Fruit fly (Drosophila melanogaster) whole organism, embryonic: ENCODE data around the gene BtbVII.

Experiments used
- Bgb ChIP-seq: fragments of 200-800 bp; sonication (Bioruptor generic); IDR thresholded peaks from 2 replicates; pipeline ENCODE4 v1.3.6; 2022; ENCODE audit warnings: missing biosample characterization, missing genetic modification characterization; ENCODE audit not compliant: partially characterized antibody
- CG10267 ChIP-seq: fragments of 200-800 bp; sonication (Bioruptor generic); optimal IDR thresholded peaks from 2 replicates; lab custom pipeline; 2018; ENCODE audit warnings: missing biosample characterization, mild to moderate bottlenecking, missing genetic modification characterization, moderate library complexity
- CG11085 ChIP-seq: fragments of 200-800 bp; sonication (Bioruptor generic); IDR thresholded peaks from 2 replicates; pipeline ENCODE4 v1.3.6; 2022; ENCODE audit warnings: missing biosample characterization, missing genetic modification characterization
- CG11456 ChIP-seq: fragments of 200-800 bp; sonication (Bioruptor generic); IDR thresholded peaks from 3 replicates; pipeline ENCODE4 v1.3.6; 2022; ENCODE audit warnings: missing biosample characterization, missing genetic modification characterization
- CG12219 ChIP-seq: fragments of 200-800 bp; sonication (Bioruptor generic); optimal IDR thresholded peaks from 3 replicates; lab custom pipeline; 2018; ENCODE audit warnings: missing biosample characterization, mild to moderate bottlenecking, missing genetic modification characterization
- CG16779 ChIP-seq: fragments of 200-800 bp; sonication (Bioruptor generic); IDR thresholded peaks from 2 replicates; pipeline ENCODE4 v1.3.6; 2022; ENCODE audit warnings: missing biosample characterization, missing genetic modification characterization
- CG17359 ChIP-seq: fragments of 200-800 bp; sonication (Bioruptor generic); optimal IDR thresholded peaks from 3 replicates; lab custom pipeline; 2018; ENCODE audit warnings: missing biosample characterization, mild to moderate bottlenecking, missing genetic modification characterization, moderate library complexity
- CG18764 ChIP-seq: fragments of 200-800 bp; sonication (Bioruptor generic); optimal IDR thresholded peaks from 3 replicates; lab custom pipeline; 2016; ENCODE audit warnings: missing biosample characterization, missing genetic modification characterization
- CG2116 ChIP-seq: fragments of 200-800 bp; sonication (Bioruptor generic); optimal IDR thresholded peaks from 3 replicates; lab custom pipeline; 2018; ENCODE audit warnings: missing biosample characterization, mild to moderate bottlenecking, missing genetic modification characterization
- CG2199 ChIP-seq: fragments of 200-800 bp; sonication (Bioruptor generic); IDR thresholded peaks from 3 replicates; pipeline ENCODE4 v1.3.6; 2022; ENCODE audit warnings: missing biosample characterization, missing genetic modification characterization
- CG2889 ChIP-seq: fragments of 200-800 bp; sonication (Bioruptor generic); IDR thresholded peaks from 3 replicates; pipeline ENCODE4 v1.3.6; 2022; ENCODE audit warnings: missing biosample characterization, missing genetic modification characterization
- CG4404 ChIP-seq: fragments of 200-800 bp; sonication (Bioruptor generic); IDR thresholded peaks from 2 replicates; pipeline ENCODE4 v1.3.6; 2022; ENCODE audit warnings: missing biosample characterization, missing genetic modification characterization
- CG5245 ChIP-seq: fragments of 200-800 bp; sonication (Bioruptor generic); optimal IDR thresholded peaks from 3 replicates; lab custom pipeline; 2016; ENCODE audit warnings: missing biosample characterization, missing genetic modification characterization
- CG6765 ChIP-seq: fragments of 200-800 bp; sonication (Bioruptor generic); optimal IDR thresholded peaks from 3 replicates; lab custom pipeline; 2017; ENCODE audit warnings: missing biosample characterization, mild to moderate bottlenecking, missing genetic modification characterization
- CG6813 ChIP-seq: fragments of 200-800 bp; sonication (Bioruptor generic); optimal IDR thresholded peaks from 2 replicates; lab custom pipeline; 2017; ENCODE audit warnings: missing biosample characterization, missing genetic modification characterization, mild to moderate bottlenecking, moderate library complexity, missing genetic modification reagents
- CG7271 ChIP-seq: fragments of 200-800 bp; sonication (Bioruptor generic); optimal IDR thresholded peaks from 2 replicates; lab custom pipeline; 2018; ENCODE audit warnings: missing biosample characterization, mild to moderate bottlenecking, missing genetic modification characterization, moderate library complexity
- CG7987 ChIP-seq: fragments of 200-800 bp; sonication (Bioruptor generic); optimal IDR thresholded peaks from 2 replicates; lab custom pipeline; 2018; ENCODE audit warnings: missing biosample characterization, mild to moderate bottlenecking, missing genetic modification characterization, moderate library complexity
- CG8765 ChIP-seq: fragments of 200-800 bp; sonication (Bioruptor generic); IDR thresholded peaks from 2 replicates; pipeline ENCODE4 v1.3.6; 2022; ENCODE audit warnings: missing biosample characterization, missing genetic modification characterization
- E2f2 ChIP-seq: fragments of 200-800 bp; sonication (Bioruptor generic); IDR thresholded peaks from 2 replicates; pipeline ENCODE4 v1.3.6; 2022; ENCODE audit warnings: missing biosample characterization, missing genetic modification characterization
- Gsc ChIP-seq: fragments of 200-800 bp; sonication (Bioruptor generic); IDR thresholded peaks from 2 replicates; pipeline ENCODE4 v1.3.6; 2022; ENCODE audit warnings: missing biosample characterization, missing genetic modification characterization
- HHEX ChIP-seq: fragments of 200-800 bp; sonication (Bioruptor generic); optimal IDR thresholded peaks from 3 replicates; lab custom pipeline; 2017; ENCODE audit warnings: missing biosample characterization, mild to moderate bottlenecking, missing genetic modification characterization, missing genetic modification reagents
- HLH54F ChIP-seq: fragments of 200-800 bp; sonication (Bioruptor generic); optimal IDR thresholded peaks from 3 replicates; lab custom pipeline; 2016; ENCODE audit warnings: missing biosample characterization, missing genetic modification characterization
- HmgZ ChIP-seq: fragments of 200-800 bp; sonication (Bioruptor generic); optimal IDR thresholded peaks from 2 replicates; lab custom pipeline; 2018; ENCODE audit warnings: missing biosample characterization, mild to moderate bottlenecking, missing genetic modification characterization
- Hsf ChIP-seq: fragments of 200-800 bp; sonication (Bioruptor generic); optimal IDR thresholded peaks from 3 replicates; lab custom pipeline; 2016; ENCODE audit warnings: missing biosample characterization, missing genetic modification characterization
- Nf-YA ChIP-seq: fragments of 200-800 bp; sonication (Bioruptor generic); IDR thresholded peaks from 2 replicates; pipeline ENCODE4 v1.3.6; 2022; ENCODE audit warnings: missing biosample characterization, missing genetic modification characterization
- Poxn ChIP-seq: fragments of 200-800 bp; sonication (Bioruptor generic); IDR thresholded peaks from 2 replicates; pipeline ENCODE4 v1.3.6; 2022; ENCODE audit warnings: missing biosample characterization, missing genetic modification characterization
- Vsx1 ChIP-seq: fragments of 200-800 bp; sonication (Bioruptor generic); optimal IDR thresholded peaks from 2 replicates; lab custom pipeline; 2017; ENCODE audit warnings: missing biosample characterization, mild to moderate bottlenecking, missing genetic modification characterization, missing genetic modification reagents
- amos ChIP-seq: fragments of 200-800 bp; sonication (Bioruptor generic); IDR thresholded peaks from 2 replicates; pipeline ENCODE4 v1.3.6; 2022; ENCODE audit warnings: missing biosample characterization, missing genetic modification characterization; ENCODE audit not compliant: partially characterized antibody
- ap ChIP-seq: fragments of 200-800 bp; sonication (Bioruptor generic); IDR thresholded peaks from 2 replicates; pipeline ENCODE4 v1.3.6; 2022; ENCODE audit warnings: missing biosample characterization, missing genetic modification characterization
- bab2 ChIP-seq: fragments of 200-800 bp; sonication (Bioruptor generic); optimal IDR thresholded peaks from 2 replicates; lab custom pipeline; 2016; ENCODE audit warnings: missing biosample characterization, missing genetic modification characterization
- bcd ChIP-seq: fragments of 200-800 bp; sonication (Bioruptor generic); optimal IDR thresholded peaks from 2 replicates; lab custom pipeline; 2017; ENCODE audit warnings: missing biosample characterization, mild to moderate bottlenecking, missing genetic modification characterization
- chif ChIP-seq, 2 experiments: fragments of 200-800 bp; sonication (Bioruptor generic); optimal IDR thresholded peaks; 3 replicates each; lab custom pipeline; 2016; ENCODE audit warnings: missing biosample characterization in 2 of 2, missing genetic modification characterization in 2 of 2
- chinmo ChIP-seq: fragments of 200-800 bp; sonication (Bioruptor generic); IDR thresholded peaks from 4 replicates; pipeline ENCODE4 v1.3.6; 2022; ENCODE audit warnings: missing biosample characterization, missing genetic modification characterization; ENCODE audit not compliant: partially characterized antibody
- crc ChIP-seq: fragments of 200-800 bp; sonication (Bioruptor generic); optimal IDR thresholded peaks from 2 replicates; lab custom pipeline; 2016; ENCODE audit warnings: missing biosample characterization, missing genetic modification characterization
- dmrt11E ChIP-seq: fragments of 200-800 bp; sonication (Bioruptor generic); optimal IDR thresholded peaks from 3 replicates; lab custom pipeline; 2018; ENCODE audit warnings: missing biosample characterization, mild to moderate bottlenecking, missing genetic modification characterization, moderate library complexity
- emc ChIP-seq: fragments of 200-800 bp; sonication (Bioruptor generic); optimal IDR thresholded peaks from 2 replicates; lab custom pipeline; 2016; ENCODE audit warnings: missing biosample characterization, missing genetic modification characterization
- fd64A ChIP-seq: fragments of 200-800 bp; sonication (Bioruptor generic); optimal IDR thresholded peaks from 3 replicates; lab custom pipeline; 2018; ENCODE audit warnings: missing biosample characterization, mild to moderate bottlenecking, missing genetic modification characterization
- grau ChIP-seq: fragments of 200-800 bp; optimal IDR thresholded peaks from 3 replicates; lab custom pipeline; 2019; ENCODE audit warnings: missing biosample characterization, mild to moderate bottlenecking, missing genetic modification characterization, moderate library complexity
- gsb ChIP-seq: fragments of 200-800 bp; sonication (Bioruptor generic); IDR thresholded peaks from 2 replicates; pipeline ENCODE4 v1.3.6; 2022; ENCODE audit warnings: missing biosample characterization, missing genetic modification characterization
- kay ChIP-seq: fragments of 200-800 bp; sonication (Bioruptor generic); optimal IDR thresholded peaks from 2 replicates; lab custom pipeline; 2016; ENCODE audit warnings: missing biosample characterization, missing genetic modification characterization
- nmo ChIP-seq: fragments of 200-800 bp; sonication (Bioruptor generic); optimal IDR thresholded peaks from 2 replicates; lab custom pipeline; 2018; ENCODE audit warnings: missing biosample characterization, mild to moderate bottlenecking, missing genetic modification characterization, moderate library complexity
- pan ChIP-seq, 4 experiments: fragments of >200 bp in 3 of 4; fragments of 200-800 bp in 1 of 4; sonication (Bioruptor generic) in 1 of 4; optimal IDR thresholded peaks in 3 of 4; IDR thresholded peaks in 1 of 4; 2 replicates each; pipeline versions ENCODE4 v1.3.6 to Lab custom; 2017 to 2022; ENCODE audit warnings: missing biosample characterization in 2 of 4, missing genetic modification characterization in 2 of 4, mixed read lengths in 1 of 4
- sd ChIP-seq: fragments of 200-800 bp; sonication (Bioruptor generic); optimal IDR thresholded peaks from 3 replicates; lab custom pipeline; 2018; ENCODE audit warnings: missing biosample characterization, mild to moderate bottlenecking, missing genetic modification characterization, moderate library complexity
- sens ChIP-seq: fragments of 200-800 bp; sonication (Bioruptor generic); peaks from one replicate; lab custom pipeline; 2016; ENCODE audit warnings: missing biosample characterization, missing genetic modification characterization
- slou ChIP-seq: fragments of 200-800 bp; sonication (Bioruptor generic); optimal IDR thresholded peaks from 3 replicates; lab custom pipeline; 2016; ENCODE audit warnings: missing biosample characterization, missing genetic modification characterization
- trem ChIP-seq: fragments of 200-800 bp; optimal IDR thresholded peaks from 3 replicates; lab custom pipeline; 2019; ENCODE audit warnings: missing biosample characterization, mild to moderate bottlenecking, missing genetic modification characterization, moderate library complexity
- tx ChIP-seq: fragments of 200-800 bp; sonication (Bioruptor generic); optimal IDR thresholded peaks from 2 replicates; lab custom pipeline; 2016; ENCODE audit warnings: missing biosample characterization, missing genetic modification characterization
- vnd ChIP-seq: fragments of 200-800 bp; sonication (Bioruptor generic); IDR thresholded peaks from 3 replicates; pipeline ENCODE4 v1.3.6; 2022; ENCODE audit warnings: missing biosample characterization, missing genetic modification characterization; ENCODE audit not compliant: partially characterized antibody

BtbVII gene

dm6 chr3L:3106908-3107821 is 41.3 kb upstream of the BtbVII start, which contains the start of gene Cht7 (continued):
- peak; percentile 72 for TF ChIP-seq HHEX
- peak; percentile 77 for TF ChIP-seq CG11456 (GFP tag; lab: Robert Waterston, UW)
- no peak for TF ChIP-seq CG7271 (tag; lab: Kevin White, UChicago)
- TF ChIP-seq nmo, result peak; percentile 92
- TF ChIP-seq Poxn (GFP tag; lab: Robert Waterston, UW), result no peak
- peak; percentile 71 for TF ChIP-seq gsb (GFP tag; lab: Robert Waterston, UW)
- TF ChIP-seq Vsx1, result peak; percentile 78
- peak; percentile 54 for TF ChIP-seq tx (GFP tag; lab: Kevin White, UChicago)
- TF ChIP-seq CG18764 (GFP tag; lab: Kevin White, UChicago), result peak; percentile 47
- TF ChIP-seq vnd (GFP tag; lab: Robert Waterston, UW), result no peak
- peak; percentile 50; the same call in 1 of the 2 replicates for TF ChIP-seq CG11085 (GFP tag; lab: Robert Waterston, UW)
- TF ChIP-seq CG12219, result peak; percentile 84
- TF ChIP-seq CG6765 (GFP tag; lab: Kevin White, UChicago), result peak; percentile 59
- peak; percentile 50 for TF ChIP-seq trem
- peak; percentile 66 for TF ChIP-seq bab2
- peak; percentile 55; the same call in 2 of the 3 replicates for TF ChIP-seq CG2889 (GFP tag; lab: Robert Waterston, UW)
- TF ChIP-seq crc, result peak; percentile 45
- peak; percentile 73 for TF ChIP-seq HLH54F
- peak; percentile 46 for TF ChIP-seq CG2116
- peak; percentile 78 for TF ChIP-seq CG6813 (GFP tag; lab: Kevin White, UChicago)
- peak; percentile 98 for TF ChIP-seq chinmo (GFP tag; lab: Robert Waterston, UW)
- peak; percentile 72 for TF ChIP-seq sd (tag; lab: Kevin White, UChicago)
- TF ChIP-seq sens, result peak; percentile 89
- TF ChIP-seq HmgZ, result peak; percentile 91
- TF ChIP-seq E2f2 (GFP tag; lab: Robert Waterston, UW), result peak; percentile 64
- TF ChIP-seq bcd (GFP tag; lab: Kevin White, UChicago), result peak; percentile 73
- TF ChIP-seq slou, result peak; percentile 32
- TF ChIP-seq CG4404 (GFP tag; lab: Robert Waterston, UW), result peak; percentile 58
- peak; percentile 41 for TF ChIP-seq fd64A (GFP tag; lab: Kevin White, UChicago)
- no peak for TF ChIP-seq Bgb (GFP tag; lab: Robert Waterston, UW)
- TF ChIP-seq CG5245 (GFP tag; lab: Kevin White, UChicago), result peak; percentile 65
- TF ChIP-seq grau (tag; lab: Kevin White, UChicago), result peak; percentile 91
- peak; percentile 80 for TF ChIP-seq CG17359 (tag; lab: Kevin White, UChicago)
- peak; percentile 71 to 77 for TF ChIP-seq chif (GFP tag; optimal IDR thresholded peaks at IDR 0.05; lab: Kevin White, UChicago)
- TF ChIP-seq dmrt11E (tag; lab: Kevin White, UChicago), result peak; percentile 78
- peak; percentile 75 for TF ChIP-seq ap
- TF ChIP-seq pan (optimal IDR thresholded peaks at IDR 0.05; lab: Kevin White, UChicago), result no peak
- TF ChIP-seq pan (GFP tag; optimal IDR thresholded peaks at IDR 0.05 in 1 of 2, IDR thresholded peaks at IDR 0.05 in 1 of 2), result peak in 1 of 2 experiments; percentile 73
- TF ChIP-seq Hsf (GFP tag; lab: Kevin White, UChicago), result peak; percentile 82
- TF ChIP-seq Gsc (GFP tag; lab: Robert Waterston, UW), result peak; percentile 66
- TF ChIP-seq CG16779 (GFP tag; lab: Robert Waterston, UW), result no peak
- no peak; the same call in 1 of the 2 replicates for TF ChIP-seq CG8765 (GFP tag; lab: Robert Waterston, UW)
- peak; percentile 82 for TF ChIP-seq CG10267
- TF ChIP-seq emc, result peak; percentile 14
- no peak for TF ChIP-seq CG2199 (GFP tag; lab: Robert Waterston, UW)
- peak; percentile 78 for TF ChIP-seq Nf-YA (GFP tag; lab: Robert Waterston, UW)
- no peak for TF ChIP-seq amos (GFP tag; lab: Robert Waterston, UW)
- peak; percentile 39 for TF ChIP-seq CG7987 (GFP tag; lab: Kevin White, UChicago)
- TF ChIP-seq kay, result peak; percentile 61
